Worm (Caenorhabditis elegans): ENCODE results near the gene nhr-196.

The nhr-196 gene

DNA sequence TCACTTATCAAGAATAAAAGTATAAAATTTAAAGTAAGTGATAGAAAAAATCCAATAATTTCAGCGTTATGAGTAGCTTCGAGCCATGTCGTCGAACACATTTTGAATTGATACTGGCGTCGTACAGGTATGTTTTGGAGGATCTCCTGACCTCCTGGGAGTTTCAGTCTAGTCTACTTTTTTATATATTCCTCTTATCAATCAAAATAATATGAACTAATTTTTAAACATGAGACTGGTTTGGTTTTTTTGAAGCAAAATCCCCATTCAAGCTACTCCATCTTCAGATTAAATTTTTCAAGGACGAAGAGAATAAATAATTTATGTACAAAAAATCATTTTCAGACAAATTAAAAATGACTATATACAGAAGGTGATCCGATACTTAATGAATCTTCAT is 26.4 kb downstream of the nhr-196 start, which contains the start of gene str-101:
TSS of gene str-101 (minus strand) at position 101 of the 400 bp plus-strand sequence.
- TF ChIP-seq pat-9 (tag; optimal IDR thresholded peaks at IDR 0.05) (no peak), zip-5 (tag; optimal IDR thresholded peaks at IDR 0.05) (no peak), K02D7.2 (tag; optimal IDR thresholded peaks at IDR 0.05) (no peak), ref-2 (tag; optimal IDR thresholded peaks at IDR 0.05) (no peak), unc-55 (GFP tag; optimal IDR thresholded peaks at IDR 0.05) (no peak), ets-4 (tag; optimal IDR thresholded peaks at IDR 0.05) (no peak), pros-1 (tag; optimal IDR thresholded peaks at IDR 0.05) (no peak), T23F11.4 (GFP tag; optimal IDR thresholded peaks at IDR 0.05) (no peak)

DNA sequence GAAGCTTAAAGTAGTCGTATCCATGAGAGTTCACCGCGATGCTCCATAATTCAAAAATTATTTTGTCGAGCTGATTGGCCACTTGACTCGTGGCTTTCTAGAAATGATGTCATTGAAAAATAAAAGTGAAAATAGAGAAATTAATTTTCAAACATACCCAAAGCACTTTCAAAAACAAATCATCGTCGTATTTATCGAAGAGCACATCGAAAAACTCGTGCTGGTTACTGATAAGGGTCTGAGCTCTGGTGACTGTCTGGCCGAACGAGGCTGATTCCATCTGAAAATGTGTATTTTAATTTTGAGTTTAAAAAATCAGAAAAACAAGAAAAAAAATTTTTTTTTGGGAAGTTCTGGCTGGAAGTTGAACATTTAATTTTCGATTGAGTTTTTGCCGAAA is 26.9 kb downstream of the nhr-196 start:
- TF ChIP-seq ttx-3 (tag; optimal IDR thresholded peaks at IDR 0.05) (no peak), ceh-19 (GFP tag; optimal IDR thresholded peaks at IDR 0.05) (no peak), ceh-24 (tag; optimal IDR thresholded peaks at IDR 0.05) (no peak), lin-11 (tag; optimal IDR thresholded peaks at IDR 0.05) (no peak), madf-2 (tag; optimal IDR thresholded peaks at IDR 0.05) (no peak), nhr-232 (tag; optimal IDR thresholded peaks at IDR 0.05) (no peak), ceh-34 (tag; optimal IDR thresholded peaks at IDR 0.05) (no peak), hlh-6 (tag; optimal IDR thresholded peaks at IDR 0.05) (no peak), pha-4 (tag; optimal IDR thresholded peaks at IDR 0.05) (no peak), unc-42 (tag; optimal IDR thresholded peaks at IDR 0.05) (no peak), fkh-6 (tag; optimal IDR thresholded peaks at IDR 0.05) (no peak), zip-5 (tag; optimal IDR thresholded peaks at IDR 0.05) (no peak), gmeb-2 (tag; optimal IDR thresholded peaks at IDR 0.05) (no peak), che-1 (tag; optimal IDR thresholded peaks at IDR 0.05) (no peak), C38D4.7 (GFP tag; optimal IDR thresholded peaks at IDR 0.05) (no peak), eyg-1 (tag; optimal IDR thresholded peaks at IDR 0.05) (no peak), nfya-1 (tag; optimal IDR thresholded peaks at IDR 0.05) (no peak)

DNA sequence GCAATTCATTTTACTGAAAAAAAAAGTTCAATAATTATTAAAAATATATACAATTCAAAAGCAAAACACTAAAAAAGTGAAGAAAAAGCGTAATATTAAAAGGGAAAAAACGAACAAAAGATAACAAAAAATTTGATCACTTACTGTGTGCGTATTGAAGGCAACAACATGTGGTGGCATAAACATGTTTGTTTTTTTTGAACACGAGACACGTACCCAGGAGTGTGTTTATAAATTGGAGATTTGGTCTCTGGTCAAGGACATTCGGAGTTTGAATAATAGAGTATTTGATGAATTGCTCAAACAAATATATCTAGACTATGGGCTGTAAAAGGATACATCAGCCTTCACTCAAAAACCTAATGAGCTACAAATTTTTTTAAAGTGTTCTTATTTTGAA is 30.1 kb downstream of the nhr-196 start:
- TF ChIP-seq che-1 (tag; optimal IDR thresholded peaks at IDR 0.05) (no peak), dmd-4 (tag; optimal IDR thresholded peaks at IDR 0.05; ENCODE audit: borderline replicate concordance) (no peak), hlh-15 (tag; optimal IDR thresholded peaks at IDR 0.05) (no peak), pat-9 (tag; optimal IDR thresholded peaks at IDR 0.05) (no peak), sox-4 (tag; optimal IDR thresholded peaks at IDR 0.05) (no peak), ceh-18 (tag; optimal IDR thresholded peaks at IDR 0.05) (no peak), ceh-22 (tag; optimal IDR thresholded peaks at IDR 0.05) (no peak), eyg-1 (tag; optimal IDR thresholded peaks at IDR 0.05) (no peak), pqm-1 (tag; optimal IDR thresholded peaks at IDR 0.05) (no peak)

DNA sequence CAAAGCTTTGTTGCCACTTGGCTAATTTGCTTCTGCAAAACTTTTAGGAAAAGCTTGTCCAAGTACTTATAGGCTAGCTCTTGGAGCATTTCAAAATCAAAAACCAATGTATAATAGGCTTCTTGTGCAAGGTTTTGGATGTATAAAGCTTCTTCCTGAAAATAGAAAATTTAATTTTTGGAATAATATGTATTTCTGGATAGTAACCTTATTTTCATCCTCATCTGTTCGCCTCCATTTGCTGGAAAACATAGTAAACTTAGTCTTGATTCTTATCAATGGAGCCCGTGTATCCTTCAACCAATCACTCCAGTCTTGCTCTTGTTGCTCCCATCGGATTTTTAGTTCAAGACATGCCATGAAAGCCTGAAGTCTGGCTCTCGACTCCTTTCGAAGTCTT is 31.2 kb downstream of the nhr-196 start, which contains the start of gene Y6E2A.4:
TSS of gene Y6E2A.4 (minus strand) at position 101 of the 400 bp plus-strand sequence.
- TF ChIP-seq pag-3 (tag; optimal IDR thresholded peaks at IDR 0.05; ENCODE audit: borderline replicate concordance): no peak
- no peak for TF ChIP-seq fkh-6 (tag; optimal IDR thresholded peaks at IDR 0.05)
- TF ChIP-seq fkh-10 (GFP tag; optimal IDR thresholded peaks at IDR 0.05): no peak
- no peak for TF ChIP-seq lin-11 (tag; optimal IDR thresholded peaks at IDR 0.05)
- no peak for TF ChIP-seq nfya-1 (tag; optimal IDR thresholded peaks at IDR 0.05)

DNA sequence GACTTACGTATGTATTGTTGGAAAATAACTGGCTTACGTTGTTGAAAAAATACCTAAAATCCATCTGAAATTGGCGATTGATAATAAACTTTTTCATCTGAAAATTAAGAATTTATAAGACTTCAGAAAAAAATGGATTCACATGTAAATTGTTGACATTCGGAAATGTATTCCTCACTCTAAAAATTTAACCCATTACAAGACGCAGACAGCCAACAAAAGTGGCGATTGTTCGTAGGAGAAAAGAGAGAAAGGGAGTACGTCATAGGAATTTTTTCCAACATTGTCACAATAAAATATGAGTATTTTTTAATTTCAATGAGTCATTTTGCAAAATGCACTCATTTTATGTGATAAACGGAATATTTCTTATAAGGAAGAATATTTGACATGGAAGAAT is 33.0 kb downstream of the nhr-196 start, which contains the start of gene Y6E2A.5:
TSS of gene Y6E2A.5 (minus strand) at position 101 of the 400 bp plus-strand sequence.
- TF ChIP-seq sox-4 (tag; optimal IDR thresholded peaks at IDR 0.05): no peak
- TF ChIP-seq ceh-2 (tag; optimal IDR thresholded peaks at IDR 0.05): no peak
- TF ChIP-seq zip-5 (tag; optimal IDR thresholded peaks at IDR 0.05): no peak
- no peak for TF ChIP-seq rnt-1 (tag; optimal IDR thresholded peaks at IDR 0.05)
- TF ChIP-seq pros-1 (tag; optimal IDR thresholded peaks at IDR 0.05): no peak
- TF ChIP-seq elt-2 (tag; optimal IDR thresholded peaks at IDR 0.05): no peak
- TF ChIP-seq lin-11 (tag; optimal IDR thresholded peaks at IDR 0.05): no peak
- TF ChIP-seq elt-4 (tag; optimal IDR thresholded peaks at IDR 0.05): no peak
